Fruit fly (Drosophila melanogaster) whole organism, pupa: ENCODE data around the gene CG13407.

Experiments
- CG10348 ChIP-seq: fragments of 200-800 bp; sonication (Bioruptor generic); IDR thresholded peaks from 2 replicates; pipeline ENCODE4 v1.3.6; 2022; ENCODE audit warnings: missing biosample characterization, missing genetic modification characterization
- CG12605 ChIP-seq: fragments of 200-800 bp; sonication (Bioruptor generic); IDR thresholded peaks from 2 replicates; pipeline ENCODE4 v1.3.6; 2022; ENCODE audit warnings: missing biosample characterization, missing genetic modification characterization
- CG13204 ChIP-seq: fragments of 200-800 bp; sonication (Bioruptor generic); optimal IDR thresholded peaks from 2 replicates; lab custom pipeline; 2018; ENCODE audit warnings: missing biosample characterization, mild to moderate bottlenecking, missing genetic modification characterization, moderate library complexity
- CG14655 ChIP-seq: fragments of 200-800 bp; sonication (Bioruptor generic); optimal IDR thresholded peaks from 3 replicates; lab custom pipeline; 2017; ENCODE audit warnings: mild to moderate bottlenecking, missing biosample characterization, missing genetic modification reagents, missing genetic modification characterization
- CG15710 ChIP-seq: fragments of 200-800 bp; sonication (Bioruptor generic); optimal IDR thresholded peaks from 2 replicates; lab custom pipeline; 2018; ENCODE audit warnings: missing biosample characterization, mild to moderate bottlenecking, missing genetic modification characterization, moderate library complexity
- CG17806 ChIP-seq: fragments of 200-800 bp; sonication (Bioruptor generic); optimal IDR thresholded peaks from 2 replicates; lab custom pipeline; 2018; ENCODE audit warnings: missing biosample characterization, mild to moderate bottlenecking, missing genetic modification characterization, moderate library complexity
- CG32121 ChIP-seq: fragments of 200-800 bp; sonication (Bioruptor generic); IDR thresholded peaks from 2 replicates; pipeline ENCODE4 v1.3.6; 2022; ENCODE audit warnings: missing biosample characterization, missing genetic modification characterization
- CG34367 ChIP-seq: fragments of 200-800 bp; sonication (Bioruptor generic); optimal IDR thresholded peaks from 2 replicates; lab custom pipeline; 2018; ENCODE audit warnings: missing biosample characterization, mild to moderate bottlenecking, missing genetic modification characterization
- CG4496 ChIP-seq: fragments of 200-800 bp; sonication (Bioruptor generic); IDR thresholded peaks from 3 replicates; pipeline ENCODE4 v1.3.6; 2022; ENCODE audit warnings: missing biosample characterization, missing genetic modification characterization
- CG8159 ChIP-seq: fragments of 200-800 bp; sonication (Bioruptor generic); optimal IDR thresholded peaks from 3 replicates; lab custom pipeline; 2018; ENCODE audit warnings: missing biosample characterization, mild to moderate bottlenecking, missing genetic modification characterization, moderate library complexity
- CG8301 ChIP-seq: fragments of 200-800 bp; sonication (Bioruptor generic); optimal IDR thresholded peaks from 2 replicates; lab custom pipeline; 2018; ENCODE audit warnings: missing biosample characterization, mild to moderate bottlenecking, missing genetic modification characterization
- CG9948 ChIP-seq: fragments of 200-800 bp; sonication (Bioruptor generic); optimal IDR thresholded peaks from 2 replicates; lab custom pipeline; 2018; ENCODE audit warnings: missing biosample characterization, mild to moderate bottlenecking, missing genetic modification characterization, moderate library complexity
- D1 ChIP-seq: fragments of 200-800 bp; sonication (Bioruptor generic); optimal IDR thresholded peaks from 2 replicates; lab custom pipeline; 2018; ENCODE audit warnings: missing biosample characterization, mild to moderate bottlenecking, missing genetic modification characterization, moderate library complexity
- EcR ChIP-seq: fragments of 200-800 bp; sonication (Bioruptor generic); optimal IDR thresholded peaks from 3 replicates; lab custom pipeline; 2019; ENCODE audit warnings: missing biosample characterization, missing genetic modification characterization, mild to moderate bottlenecking, moderate library complexity, missing genetic modification reagents
- Ets98B ChIP-seq: fragments of 200-800 bp; sonication (Bioruptor generic); IDR thresholded peaks from 2 replicates; pipeline ENCODE4 v1.3.6; 2022; ENCODE audit warnings: missing biosample characterization, missing genetic modification characterization
- Pif1A ChIP-seq: fragments of 200-800 bp; sonication (Bioruptor generic); optimal IDR thresholded peaks from 3 replicates; lab custom pipeline; 2016; ENCODE audit warnings: missing biosample characterization, missing genetic modification characterization
- Pif1B ChIP-seq: fragments of 200-800 bp; sonication (Bioruptor generic); optimal IDR thresholded peaks from 3 replicates; lab custom pipeline; 2016; ENCODE audit warnings: missing biosample characterization, missing genetic modification characterization
- Snoo ChIP-seq: fragments of 200-800 bp; sonication (Bioruptor generic); optimal IDR thresholded peaks from 3 replicates; lab custom pipeline; 2017; ENCODE audit warnings: missing biosample characterization, mild to moderate bottlenecking, missing genetic modification characterization, inconsistent platforms
- fd96Ca ChIP-seq: fragments of 200-800 bp; sonication (Bioruptor generic); IDR thresholded peaks from 3 replicates; pipeline ENCODE4 v1.3.6; 2022; ENCODE audit warnings: missing biosample characterization, missing genetic modification characterization
- gl ChIP-seq: fragments of 200-800 bp; sonication (Bioruptor generic); optimal IDR thresholded peaks from 2 replicates; lab custom pipeline; 2018; ENCODE audit warnings: missing biosample characterization, mild to moderate bottlenecking, missing genetic modification characterization
- rn ChIP-seq: fragments of 200-800 bp; sonication (Bioruptor generic); IDR thresholded peaks from 2 replicates; pipeline ENCODE4 v1.3.6; 2022; ENCODE audit warnings: missing biosample characterization, missing genetic modification characterization

CG13407 gene

dm6 chr3R:22141332-22141731 lies 38.1 kb downstream of the CG13407 start:
- TF ChIP-seq CG34367 (tag; lab: Kevin White, UChicago): no peak
- TF ChIP-seq CG10348 (GFP tag; lab: Robert Waterston, UW): no peak
- no peak for TF ChIP-seq fd96Ca (GFP tag; lab: Robert Waterston, UW)
- TF ChIP-seq CG13204: no peak
- TF ChIP-seq CG8301 (tag; lab: Kevin White, UChicago): peak; percentile 38
- TF ChIP-seq D1 (tag; lab: Kevin White, UChicago): no peak
- no peak for TF ChIP-seq CG32121 (GFP tag; lab: Robert Waterston, UW)
- TF ChIP-seq CG9948 (tag; lab: Kevin White, UChicago): peak; percentile 39
- no peak for TF ChIP-seq EcR (GFP tag; lab: Kevin White, UChicago)
- no peak for TF ChIP-seq Pif1B (GFP tag; lab: Kevin White, UChicago)
- no peak for TF ChIP-seq gl (tag; lab: Kevin White, UChicago)
- TF ChIP-seq CG14655 (GFP tag; lab: Kevin White, UChicago): peak; percentile 32
- peak; percentile 11 for TF ChIP-seq CG8159
- TF ChIP-seq CG17806 (tag; lab: Kevin White, UChicago): peak; percentile 38
- TF ChIP-seq CG15710 (tag; lab: Kevin White, UChicago): peak; percentile 13
- no peak for TF ChIP-seq Snoo (tag; lab: Kevin White, UChicago)
- no peak for TF ChIP-seq CG12605 (GFP tag; lab: Robert Waterston, UW)
- no peak for TF ChIP-seq rn (GFP tag; lab: Robert Waterston, UW)
- no peak for TF ChIP-seq CG4496 (GFP tag; lab: Robert Waterston, UW)
- TF ChIP-seq Ets98B (GFP tag; lab: Robert Waterston, UW): no peak
- TF ChIP-seq Pif1A: peak; percentile 1

- TF ChIP-seq gl (tag; lab: Kevin White, UChicago): no peak
- peak; percentile 58 for TF ChIP-seq EcR (GFP tag; lab: Kevin White, UChicago)
- TF ChIP-seq Pif1B (GFP tag; lab: Kevin White, UChicago): peak; percentile 25
These were observed 39.3 kb downstream of the CG13407 start for dm6 chr3R:22142495-22142894.

- TF ChIP-seq Pif1B (GFP tag; lab: Kevin White, UChicago): peak; percentile 58
- TF ChIP-seq CG8301 (tag; lab: Kevin White, UChicago): peak; percentile 71
- peak; percentile 27; the same call in 1 of the 2 replicates for TF ChIP-seq CG12605 (GFP tag; lab: Robert Waterston, UW)
- TF ChIP-seq rn (GFP tag; lab: Robert Waterston, UW): peak; percentile 73
- TF ChIP-seq CG8159: peak; percentile 59
- no peak for TF ChIP-seq D1 (tag; lab: Kevin White, UChicago)
- peak; percentile 86 for TF ChIP-seq Ets98B (GFP tag; lab: Robert Waterston, UW)
- peak; percentile 83 for TF ChIP-seq CG32121 (GFP tag; lab: Robert Waterston, UW)
- peak; percentile 63 for TF ChIP-seq Pif1A
- peak; percentile 86 for TF ChIP-seq fd96Ca (GFP tag; lab: Robert Waterston, UW)
- peak; percentile 66 for TF ChIP-seq CG17806 (tag; lab: Kevin White, UChicago)
- TF ChIP-seq CG10348 (GFP tag; lab: Robert Waterston, UW): peak; percentile 66; the same call in 1 of the 2 replicates
- no peak for TF ChIP-seq EcR (GFP tag; lab: Kevin White, UChicago)
- TF ChIP-seq CG13204: no peak
- peak; percentile 56 for TF ChIP-seq CG9948 (tag; lab: Kevin White, UChicago)
- no peak for TF ChIP-seq CG4496 (GFP tag; lab: Robert Waterston, UW)
- peak; percentile 60 for TF ChIP-seq CG15710 (tag; lab: Kevin White, UChicago)
- TF ChIP-seq gl (tag; lab: Kevin White, UChicago): no peak
- TF ChIP-seq Snoo (tag; lab: Kevin White, UChicago): no peak
- peak; percentile 74 for TF ChIP-seq CG14655 (GFP tag; lab: Kevin White, UChicago)
- peak; percentile 26 for TF ChIP-seq CG34367 (tag; lab: Kevin White, UChicago)
These were observed 42.5 kb downstream of the CG13407 start for dm6 chr3R:22145425-22146411.

dm6 chr3R:22146549-22146948 lies 43.3 kb downstream of the CG13407 start:
- TF ChIP-seq fd96Ca (GFP tag; lab: Robert Waterston, UW) (no peak), Pif1B (GFP tag; lab: Kevin White, UChicago) (no peak), CG9948 (tag; lab: Kevin White, UChicago) (no peak), CG15710 (tag; lab: Kevin White, UChicago) (no peak), Ets98B (GFP tag; lab: Robert Waterston, UW) (no peak), CG12605 (GFP tag; lab: Robert Waterston, UW) (no peak), CG34367 (tag; lab: Kevin White, UChicago) (no peak)

DNA sequence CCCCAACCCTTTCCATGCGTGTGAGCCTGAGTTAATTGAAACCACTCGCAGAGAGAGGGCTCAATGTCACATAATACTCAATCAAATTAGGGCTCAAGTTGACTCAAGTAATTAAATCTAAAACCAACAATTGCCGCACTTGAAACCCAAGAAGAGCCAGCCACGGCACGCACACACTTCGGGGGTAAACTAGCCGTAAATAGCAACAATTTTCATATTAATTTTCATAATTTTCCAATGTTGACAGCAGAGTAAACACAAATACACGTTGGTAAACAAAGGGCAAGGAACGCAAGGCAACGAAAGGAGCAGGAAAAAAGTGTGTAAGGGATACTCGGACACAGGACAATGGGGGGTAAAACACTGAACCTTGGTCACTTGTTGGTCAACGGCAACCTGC lies 44.2 kb downstream of the CG13407 start:
- TF ChIP-seq fd96Ca (GFP tag; lab: Robert Waterston, UW) (no peak), CG4496 (GFP tag; lab: Robert Waterston, UW) (no peak), gl (tag; lab: Kevin White, UChicago) (no peak), CG13204 (no peak), Ets98B (GFP tag; lab: Robert Waterston, UW) (no peak), CG8301 (tag; lab: Kevin White, UChicago) (no peak), rn (GFP tag; lab: Robert Waterston, UW) (no peak)
